Worm (Caenorhabditis elegans): ENCODE measurements around the gene ftt-2.

The ftt-2 gene

ce11 chrX:11560615-11561014 is 44.6 kb downstream of the ftt-2 start, which contains the start of gene lev-8:
TSS of gene lev-8 (plus strand) at chrX:11560915.
- no peak for TF ChIP-seq blmp-1 (tag; optimal IDR thresholded peaks at IDR 0.05; ENCODE audit: insufficient read depth)
- no peak for TF ChIP-seq gmeb-1 (tag; optimal IDR thresholded peaks at IDR 0.05)
- no peak for TF ChIP-seq Y55F3AM.14 (GFP tag; optimal IDR thresholded peaks at IDR 0.05)
- TF ChIP-seq nhr-23 (tag; optimal IDR thresholded peaks at IDR 0.05), result no peak
- no peak for TF ChIP-seq unc-62 (GFP tag; optimal IDR thresholded peaks at IDR 0.05)
- TF ChIP-seq fos-1 (tag; optimal IDR thresholded peaks at IDR 0.05), result no peak
- TF ChIP-seq nhr-21 (tag; optimal IDR thresholded peaks at IDR 0.05), result no peak
- no peak for TF ChIP-seq ama-1 (optimal IDR thresholded peaks at IDR 0.05)
- TF ChIP-seq ceh-82 (tag; optimal IDR thresholded peaks at IDR 0.05), result no peak
- TF ChIP-seq mab-5 (tag; optimal IDR thresholded peaks at IDR 0.05), result no peak
- TF ChIP-seq dmd-4 (tag; optimal IDR thresholded peaks at IDR 0.05), result no peak
- TF ChIP-seq ztf-1 (GFP tag; conservative IDR thresholded peaks at IDR 0.05), result no peak
- TF ChIP-seq peb-1 (tag; optimal IDR thresholded peaks at IDR 0.05), result no peak
- no peak for TF ChIP-seq lin-11 (tag; optimal IDR thresholded peaks at IDR 0.05)
- no peak for TF ChIP-seq mdl-1 (tag; optimal IDR thresholded peaks at IDR 0.05)
- TF ChIP-seq nhr-25 (tag; optimal IDR thresholded peaks at IDR 0.05), result no peak

- peak; percentile 20 for TF ChIP-seq sma-9 (GFP tag; optimal IDR thresholded peaks at IDR 0.05)
- no peak for TF ChIP-seq sma-9 (tag; optimal IDR thresholded peaks at IDR 0.05)
- TF ChIP-seq zag-1 (tag; optimal IDR thresholded peaks at IDR 0.05), result no peak
- TF ChIP-seq F13H6.1 (tag; optimal IDR thresholded peaks at IDR 0.05), result peak; percentile 45
Observed at ce11 chrX:11560076-11560475, 45.1 kb downstream of the ftt-2 start.

ce11 chrX:11558156-11558555 is 47.1 kb downstream of the ftt-2 start:
- TF ChIP-seq ceh-16 (tag; optimal IDR thresholded peaks at IDR 0.05), result no peak
- TF ChIP-seq nhr-23 (tag; optimal IDR thresholded peaks at IDR 0.05), result no peak
- TF ChIP-seq nhr-237 (tag; optimal IDR thresholded peaks at IDR 0.05), result no peak
- TF ChIP-seq unc-55 (GFP tag; optimal IDR thresholded peaks at IDR 0.05), result no peak
- TF ChIP-seq nhr-77 (tag; optimal IDR thresholded peaks at IDR 0.05), result no peak
- peak; percentile 24 for TF ChIP-seq sem-4 (tag; optimal IDR thresholded peaks at IDR 0.05)
- no peak for TF ChIP-seq lsy-2 (tag; optimal IDR thresholded peaks at IDR 0.05)
- TF ChIP-seq mab-5 (tag; optimal IDR thresholded peaks at IDR 0.05), result no peak
- no peak for TF ChIP-seq nhr-6 (tag; optimal IDR thresholded peaks at IDR 0.05)
- no peak for TF ChIP-seq ztf-1 (GFP tag; conservative IDR thresholded peaks at IDR 0.05)
- TF ChIP-seq ama-1 (optimal IDR thresholded peaks at IDR 0.05), result no peak
- TF ChIP-seq aly-2 (tag; optimal IDR thresholded peaks at IDR 0.05), result no peak
- peak; percentile 43 for TF ChIP-seq sma-9 (GFP tag; optimal IDR thresholded peaks at IDR 0.05)
- no peak for TF ChIP-seq sma-9 (tag; optimal IDR thresholded peaks at IDR 0.05)
- no peak for TF ChIP-seq blmp-1 (tag; optimal IDR thresholded peaks at IDR 0.05; ENCODE audit: insufficient read depth)
- TF ChIP-seq ZK546.5 (tag; optimal IDR thresholded peaks at IDR 0.05), result no peak
- TF ChIP-seq peb-1 (tag; optimal IDR thresholded peaks at IDR 0.05), result no peak
- TF ChIP-seq ztf-4 (tag; optimal IDR thresholded peaks at IDR 0.05), result no peak

- no peak for TF ChIP-seq aly-2 (tag; optimal IDR thresholded peaks at IDR 0.05)
- TF ChIP-seq Y55F3AM.14 (GFP tag; optimal IDR thresholded peaks at IDR 0.05), result no peak
- TF ChIP-seq fos-1 (tag; optimal IDR thresholded peaks at IDR 0.05), result peak; percentile 83
- TF ChIP-seq ZK546.5 (tag; optimal IDR thresholded peaks at IDR 0.05), result no peak
- TF ChIP-seq ztf-1 (GFP tag; conservative IDR thresholded peaks at IDR 0.05), result no peak
- no peak for TF ChIP-seq nhr-11 (tag; optimal IDR thresholded peaks at IDR 0.05)
- TF ChIP-seq sem-4 (tag; optimal IDR thresholded peaks at IDR 0.05), result no peak
- TF ChIP-seq sma-3 (GFP tag; optimal IDR thresholded peaks at IDR 0.05), result no peak
- no peak for TF ChIP-seq mab-5 (tag; optimal IDR thresholded peaks at IDR 0.05)
Observed at ce11 chrX:11556194-11556739, 49.0 kb downstream of the ftt-2 start, which contains the start of gene C35C5.10. TSS of gene C35C5.10 (plus strand) at chrX:11556244.

- TF ChIP-seq sma-9 (GFP tag; optimal IDR thresholded peaks at IDR 0.05), result peak; percentile 36
- TF ChIP-seq sma-9 (tag; optimal IDR thresholded peaks at IDR 0.05), result no peak
- TF ChIP-seq C34F6.9 (tag; optimal IDR thresholded peaks at IDR 0.05), result no peak
- TF ChIP-seq zag-1 (tag; optimal IDR thresholded peaks at IDR 0.05), result no peak
- no peak for TF ChIP-seq nhr-25 (tag; optimal IDR thresholded peaks at IDR 0.05)
- no peak for TF ChIP-seq elt-1 (tag; optimal IDR thresholded peaks at IDR 0.05)
- peak; percentile 13 for TF ChIP-seq unc-55 (GFP tag; optimal IDR thresholded peaks at IDR 0.05)
- TF ChIP-seq ztf-1 (GFP tag; conservative IDR thresholded peaks at IDR 0.05), result no peak
- TF ChIP-seq elt-3 (tag; optimal IDR thresholded peaks at IDR 0.05), result no peak
- TF ChIP-seq F13H6.1 (tag; optimal IDR thresholded peaks at IDR 0.05), result peak; percentile 30
- peak; percentile 49 for TF ChIP-seq nhr-129 (tag; optimal IDR thresholded peaks at IDR 0.05)
- no peak for TF ChIP-seq nhr-6 (tag; optimal IDR thresholded peaks at IDR 0.05)
- no peak for TF ChIP-seq ceh-16 (tag; optimal IDR thresholded peaks at IDR 0.05)
Observed at ce11 chrX:11555527-11556137, 49.6 kb downstream of the ftt-2 start.
